Fruit fly (Drosophila melanogaster) whole organism, embryonic: ENCODE data around the gene CG6923.

Source experiments
- Atf-2 ChIP-seq: fragments of 200-800 bp; sonication (Bioruptor generic); optimal IDR thresholded peaks from 2 replicates; lab custom pipeline; 2016; ENCODE audit warnings: missing biosample characterization, missing genetic modification characterization
- B-H1 ChIP-seq: fragments of 200-800 bp; sonication (Bioruptor generic); IDR thresholded peaks from 3 replicates; pipeline ENCODE4 v1.3.6; 2022; ENCODE audit warnings: missing biosample characterization, missing genetic modification characterization
- Bgb ChIP-seq: fragments of 200-800 bp; sonication (Bioruptor generic); IDR thresholded peaks from 2 replicates; pipeline ENCODE4 v1.3.6; 2022; ENCODE audit warnings: missing biosample characterization, missing genetic modification characterization; ENCODE audit not compliant: partially characterized antibody
- Blimp-1 ChIP-seq: fragments of 200-800 bp; sonication (Bioruptor generic); optimal IDR thresholded peaks from 3 replicates; lab custom pipeline; 2018; ENCODE audit warnings: missing biosample characterization, missing genetic modification characterization, mild to moderate bottlenecking, moderate library complexity, missing genetic modification reagents
- C15 ChIP-seq: fragments of 200-800 bp; sonication (Bioruptor generic); IDR thresholded peaks from 3 replicates; pipeline ENCODE4 v1.3.6; 2022; ENCODE audit warnings: missing biosample characterization, missing genetic modification characterization
- CG10209 ChIP-seq: fragments of 200-800 bp; sonication (Bioruptor generic); optimal IDR thresholded peaks from 3 replicates; lab custom pipeline; 2017; ENCODE audit warnings: missing biosample characterization, mild to moderate bottlenecking, missing genetic modification characterization, missing genetic modification reagents
- CG12659 ChIP-seq: fragments of 200-800 bp; sonication (Bioruptor generic); optimal IDR thresholded peaks from 3 replicates; lab custom pipeline; 2017; ENCODE audit warnings: mild to moderate bottlenecking, missing biosample characterization, missing genetic modification reagents, missing genetic modification characterization
- CG15601 ChIP-seq: fragments of 200-800 bp; sonication (Bioruptor generic); optimal IDR thresholded peaks from 3 replicates; lab custom pipeline; 2019; ENCODE audit warnings: missing biosample characterization, mild to moderate bottlenecking, missing genetic modification characterization, moderate library complexity
- CG1602 ChIP-seq: fragments of 200-800 bp; sonication (Bioruptor generic); optimal IDR thresholded peaks from 3 replicates; lab custom pipeline; 2016; ENCODE audit warnings: missing biosample characterization, missing genetic modification characterization
- CG16815 ChIP-seq: fragments of 200-800 bp; sonication (Bioruptor generic); optimal IDR thresholded peaks from 3 replicates; lab custom pipeline; 2017; ENCODE audit warnings: missing biosample characterization, mild to moderate bottlenecking, missing genetic modification characterization
- CG17186 ChIP-seq: fragments of 200-800 bp; sonication (Bioruptor generic); optimal IDR thresholded peaks from 3 replicates; lab custom pipeline; 2017; ENCODE audit warnings: missing biosample characterization, missing genetic modification reagents, missing genetic modification characterization
- CG17385 ChIP-seq: fragments of 200-800 bp; sonication (Bioruptor generic); optimal IDR thresholded peaks from 3 replicates; lab custom pipeline; 2018; ENCODE audit warnings: missing biosample characterization, mild to moderate bottlenecking, missing genetic modification characterization
- CG17912 ChIP-seq: fragments of 200-800 bp; sonication (Bioruptor generic); optimal IDR thresholded peaks from 2 replicates; lab custom pipeline; 2018; ENCODE audit warnings: missing biosample characterization, mild to moderate bottlenecking, missing genetic modification characterization
- CG1792 ChIP-seq: fragments of 200-800 bp; sonication (Bioruptor generic); optimal IDR thresholded peaks from 2 replicates; lab custom pipeline; 2016; ENCODE audit warnings: missing biosample characterization, missing genetic modification characterization
- CG18476 ChIP-seq: fragments of 200-800 bp; sonication (Bioruptor generic); optimal IDR thresholded peaks from 2 replicates; lab custom pipeline; 2016; ENCODE audit warnings: missing biosample characterization, mild to moderate bottlenecking, missing genetic modification characterization
- CG2712 ChIP-seq: fragments of 200-800 bp; optimal IDR thresholded peaks from 3 replicates; lab custom pipeline; 2019; ENCODE audit warnings: missing biosample characterization, mild to moderate bottlenecking, missing genetic modification characterization, moderate library complexity
- CG3407 ChIP-seq: fragments of 200-800 bp; sonication (Bioruptor generic); optimal IDR thresholded peaks from 2 replicates; lab custom pipeline; 2018; ENCODE audit warnings: missing biosample characterization, mild to moderate bottlenecking, missing genetic modification characterization
- CG3838 ChIP-seq: fragments of 200-800 bp; sonication (Bioruptor generic); optimal IDR thresholded peaks from 3 replicates; lab custom pipeline; 2016; ENCODE audit warnings: missing biosample characterization, missing genetic modification characterization
- CG4282 ChIP-seq: fragments of 200-800 bp; sonication (Bioruptor generic); optimal IDR thresholded peaks from 2 replicates; lab custom pipeline; 2016; ENCODE audit warnings: missing biosample characterization, missing genetic modification characterization
- CG6175 ChIP-seq: fragments of 200-800 bp; sonication (Bioruptor generic); IDR thresholded peaks from 3 replicates; pipeline ENCODE4 v1.3.6; 2022; ENCODE audit warnings: missing biosample characterization, missing genetic modification characterization
- CG6689 ChIP-seq: fragments of 200-800 bp; sonication (Bioruptor generic); IDR thresholded peaks from 2 replicates; pipeline ENCODE4 v1.3.6; 2022; ENCODE audit warnings: missing biosample characterization, missing genetic modification characterization
- CG7556 ChIP-seq: fragments of 200-800 bp; sonication (Bioruptor generic); optimal IDR thresholded peaks from 2 replicates; lab custom pipeline; 2017; ENCODE audit warnings: missing biosample characterization, mild to moderate bottlenecking, missing genetic modification characterization
- CG8388 ChIP-seq: fragments of 200-800 bp; sonication (Bioruptor generic); optimal IDR thresholded peaks from 2 replicates; lab custom pipeline; 2019; ENCODE audit warnings: missing biosample characterization, mild to moderate bottlenecking, missing genetic modification characterization, moderate library complexity
- CG9609 ChIP-seq: fragments of 200-800 bp; sonication (Bioruptor generic); optimal IDR thresholded peaks from 3 replicates; lab custom pipeline; 2016; ENCODE audit warnings: missing biosample characterization, missing genetic modification characterization
- Dek ChIP-seq: fragments of 200-800 bp; sonication (Bioruptor generic); optimal IDR thresholded peaks from 3 replicates; lab custom pipeline; 2019; ENCODE audit warnings: missing biosample characterization, mild to moderate bottlenecking, missing genetic modification characterization, moderate library complexity
- E2f1 ChIP-seq: fragments of 200-800 bp; sonication (Bioruptor generic); IDR thresholded peaks from 2 replicates; pipeline ENCODE4 v1.3.6; 2022; ENCODE audit warnings: missing biosample characterization, missing genetic modification characterization
- Fer3 ChIP-seq: fragments of 200-800 bp; sonication (Bioruptor generic); optimal IDR thresholded peaks from 2 replicates; lab custom pipeline; 2018; ENCODE audit warnings: missing biosample characterization, mild to moderate bottlenecking, missing genetic modification characterization, moderate library complexity
- H15 ChIP-seq: fragments of 200-800 bp; sonication (Bioruptor generic); IDR thresholded peaks from 3 replicates; pipeline ENCODE4 v1.3.6; 2022; ENCODE audit warnings: missing biosample characterization, missing genetic modification characterization
- H2.0 ChIP-seq: fragments of 200-800 bp; sonication (Bioruptor generic); IDR thresholded peaks from 2 replicates; pipeline ENCODE4 v1.3.6; 2022; ENCODE audit warnings: missing biosample characterization, missing genetic modification characterization
- HmgZ ChIP-seq: fragments of 200-800 bp; sonication (Bioruptor generic); optimal IDR thresholded peaks from 2 replicates; lab custom pipeline; 2018; ENCODE audit warnings: missing biosample characterization, mild to moderate bottlenecking, missing genetic modification characterization
- MTF-1 ChIP-seq: fragments of 200-800 bp; sonication (Bioruptor generic); optimal IDR thresholded peaks from 2 replicates; lab custom pipeline; 2018; ENCODE audit warnings: missing biosample characterization, mild to moderate bottlenecking, missing genetic modification characterization, borderline replicate concordance
- Med ChIP-seq: fragments of 200-800 bp; sonication (Bioruptor generic); peaks from one replicate; lab custom pipeline; 2016; ENCODE audit warnings: missing biosample characterization, missing genetic modification characterization, mild to moderate bottlenecking, inconsistent platforms, moderate library complexity
- croc ChIP-seq: fragments of 200-800 bp; sonication (Bioruptor generic); conservative IDR thresholded peaks from 3 replicates; pipeline ENCODE4 v1.3.6; 2022; ENCODE audit warnings: missing biosample characterization, missing genetic modification characterization
- cwo ChIP-seq: fragments of 200-800 bp; sonication (Bioruptor generic); optimal IDR thresholded peaks from 3 replicates; lab custom pipeline; 2017; ENCODE audit warnings: missing biosample characterization, missing genetic modification characterization, mild to moderate bottlenecking, moderate library complexity, missing genetic modification reagents
- danr ChIP-seq: fragments of 200-800 bp; sonication (Bioruptor generic); IDR thresholded peaks from 2 replicates; pipeline ENCODE4 v1.3.6; 2022; ENCODE audit warnings: missing biosample characterization, missing genetic modification characterization
- dysf ChIP-seq: fragments of 200-800 bp; sonication (Bioruptor generic); IDR thresholded peaks from 3 replicates; pipeline ENCODE4 v1.3.6; 2022; ENCODE audit warnings: missing biosample characterization, missing genetic modification characterization
- eyg ChIP-seq: fragments of 200-800 bp; sonication (Bioruptor generic); optimal IDR thresholded peaks from 3 replicates; lab custom pipeline; 2016; ENCODE audit warnings: missing biosample characterization, missing genetic modification characterization
- fd64A ChIP-seq: fragments of 200-800 bp; sonication (Bioruptor generic); optimal IDR thresholded peaks from 3 replicates; lab custom pipeline; 2018; ENCODE audit warnings: missing biosample characterization, mild to moderate bottlenecking, missing genetic modification characterization
- her ChIP-seq: fragments of 200-800 bp; sonication (Bioruptor generic); optimal IDR thresholded peaks from 2 replicates; lab custom pipeline; 2016; ENCODE audit warnings: missing biosample characterization, missing genetic modification characterization
- jumu ChIP-seq: fragments of 200-800 bp; sonication (Bioruptor generic); optimal IDR thresholded peaks from 3 replicates; lab custom pipeline; 2016; ENCODE audit warnings: missing biosample characterization, missing genetic modification characterization
- kah ChIP-seq: fragments of 200-800 bp; sonication (Bioruptor generic); optimal IDR thresholded peaks from 2 replicates; lab custom pipeline; 2018; ENCODE audit warnings: missing biosample characterization, mild to moderate bottlenecking, missing genetic modification characterization
- knrl ChIP-seq: fragments of 200-800 bp; sonication (Bioruptor generic); IDR thresholded peaks from 3 replicates; pipeline ENCODE4 v1.3.6; 2022; ENCODE audit warnings: missing biosample characterization, missing genetic modification characterization; ENCODE audit not compliant: partially characterized antibody
- pita ChIP-seq: fragments of 200-800 bp; sonication (Bioruptor generic); optimal IDR thresholded peaks from 2 replicates; lab custom pipeline; 2017; ENCODE audit warnings: missing biosample characterization, mild to moderate bottlenecking, missing genetic modification characterization
- sc ChIP-seq, 3 experiments: fragments of >200 bp in 2 of 3; fragments of 200-800 bp in 1 of 3; sonication (Bioruptor generic) in 1 of 3; optimal IDR thresholded peaks; 2 replicates in 2 of 3; 3 replicates in 1 of 3; lab custom pipeline; 2017; ENCODE audit warnings: mild to moderate bottlenecking in 1 of 3, missing biosample characterization in 1 of 3, missing genetic modification characterization in 1 of 3, missing genetic modification reagents in 1 of 3
- seq ChIP-seq: fragments of 200-800 bp; sonication (Bioruptor generic); IDR thresholded peaks from 2 replicates; pipeline ENCODE4 v1.3.6; 2022; ENCODE audit warnings: missing biosample characterization, missing genetic modification characterization
- tgo ChIP-seq: fragments of 200-800 bp; sonication (Bioruptor generic); IDR thresholded peaks from 3 replicates; pipeline ENCODE4 v1.3.6; 2022; ENCODE audit warnings: missing biosample characterization, missing genetic modification characterization
- twi ChIP-seq: fragments of 200-800 bp; optimal IDR thresholded peaks from 2 replicates; lab custom pipeline; 2019; ENCODE audit warnings: missing biosample characterization, mild to moderate bottlenecking, missing genetic modification characterization, moderate library complexity
- wek ChIP-seq: fragments of 200-800 bp; sonication (Bioruptor generic); optimal IDR thresholded peaks from 3 replicates; lab custom pipeline; 2018; ENCODE audit warnings: missing biosample characterization, mild to moderate bottlenecking, missing genetic modification characterization, moderate library complexity
- wor ChIP-seq: fragments of 200-800 bp; sonication (Bioruptor generic); IDR thresholded peaks from 2 replicates; pipeline ENCODE4 v1.3.6; 2022; ENCODE audit warnings: missing biosample characterization, missing genetic modification characterization
- zf30C ChIP-seq: fragments of 200-800 bp; sonication (Bioruptor generic); optimal IDR thresholded peaks from 3 replicates; lab custom pipeline; 2018; ENCODE audit warnings: missing biosample characterization, mild to moderate bottlenecking, missing genetic modification characterization

Gene CG6923

dm6 chr3R:11773999-11774397, 24.2 kb upstream of the CG6923 start (continued):
- TF ChIP-seq CG17912 (GFP tag; lab: Kevin White, UChicago) (no peak), CG17385 (GFP tag; lab: Kevin White, UChicago) (peak; percentile 71), C15 (GFP tag; lab: Robert Waterston, UW) (no peak), CG18476 (GFP tag; lab: Kevin White, UChicago) (peak; percentile 41), Dek (tag; lab: Kevin White, UChicago) (peak; percentile 75), HmgZ (tag; lab: Kevin White, UChicago) (peak; percentile 36), Atf-2 (GFP tag; lab: Kevin White, UChicago) (peak; percentile 22), CG7556 (GFP tag; lab: Kevin White, UChicago) (peak; percentile 92), wor (GFP tag; lab: Robert Waterston, UW) (0 out of 2 replicates have a peak, but pooled peaks have one; percentile 23), CG4282 (GFP tag; lab: Kevin White, UChicago) (no peak), E2f1 (GFP tag; lab: Robert Waterston, UW) (peak; percentile 49), CG10209 (GFP tag; lab: Kevin White, UChicago) (peak; percentile 79), CG1792 (peak; percentile 30), MTF-1 (GFP tag; lab: Kevin White, UChicago) (no peak), H15 (GFP tag; lab: Robert Waterston, UW) (no peak), CG9609 (GFP tag; lab: Kevin White, UChicago) (no peak), danr (GFP tag; lab: Robert Waterston, UW) (no peak), kah (GFP tag; lab: Kevin White, UChicago) (no peak), CG3407 (GFP tag; lab: Kevin White, UChicago) (peak; percentile 37), CG6175 (GFP tag; lab: Robert Waterston, UW) (no peak), eyg (GFP tag; lab: Kevin White, UChicago) (no peak), dysf (GFP tag; lab: Robert Waterston, UW) (peak; percentile 72), zf30C (GFP tag; lab: Kevin White, UChicago) (peak; percentile 94), B-H1 (0 out of 3 replicates have a peak, but pooled peaks have one; percentile 29), jumu (GFP tag; lab: Kevin White, UChicago) (no peak), Bgb (no peak), CG16815 (GFP tag; lab: Kevin White, UChicago) (peak; percentile 53), tgo (GFP tag; lab: Robert Waterston, UW) (peak; percentile 62), pita (no peak), croc (GFP tag; lab: Robert Waterston, UW) (peak; percentile 43; the same call in 2 of the 3 replicates), twi (peak; percentile 51), fd64A (GFP tag; lab: Kevin White, UChicago) (no peak), Fer3 (peak; percentile 82), wek (GFP tag; lab: Kevin White, UChicago) (no peak), knrl (GFP tag; lab: Robert Waterston, UW) (no peak), her (GFP tag; lab: Kevin White, UChicago) (no peak), CG8388 (GFP tag; lab: Kevin White, UChicago) (peak; percentile 74), sc (optimal IDR thresholded peaks at IDR 0.05; lab: Kevin White, UChicago) (no peak), sc (GFP tag; optimal IDR thresholded peaks at IDR 0.05; lab: Kevin White, UChicago) (peak; percentile 39), CG6689 (peak; percentile 46; the same call in 1 of the 2 replicates), CG2712 (tag; lab: Kevin White, UChicago) (peak; percentile 86), seq (GFP tag; lab: Robert Waterston, UW) (no peak), CG15601 (tag; lab: Kevin White, UChicago) (peak; percentile 75), CG12659 (GFP tag; lab: Kevin White, UChicago) (peak; percentile 73), H2.0 (GFP tag; lab: Robert Waterston, UW) (no peak; the same call in 1 of the 2 replicates), CG17186 (GFP tag; lab: Kevin White, UChicago) (no peak), CG3838 (GFP tag; lab: Kevin White, UChicago) (no peak), cwo (peak; percentile 77), CG1602 (GFP tag; lab: Kevin White, UChicago) (peak; percentile 45), Blimp-1 (GFP tag; lab: Kevin White, UChicago) (peak; percentile 35), Med (GFP tag; lab: Kevin White, UChicago) (no peak)
